Worm (Caenorhabditis elegans) whole organism, late embryonic: ENCODE data around the gene hot-4.

Experiments
- C38D4.7 ChIP-seq: fragments of 200-800 bp; sonication (Bioruptor generic); optimal IDR thresholded peaks from 2 replicates; lab custom pipeline; 2018; ENCODE audit warnings: mild to moderate bottlenecking, missing genetic modification characterization, moderate library complexity, missing compliant biosample characterization
- ama-1 ChIP-seq: fragments of 150-350 bp; optimal IDR thresholded peaks from 2 replicates; lab custom pipeline; 2014
- ceh-34 ChIP-seq: sonication (generic microtip); optimal IDR thresholded peaks from 2 replicates; lab custom pipeline; 2016; ENCODE audit warnings: mild to moderate bottlenecking, missing genetic modification characterization, missing compliant biosample characterization
- fkh-10 ChIP-seq: fragments of 150-350 bp; optimal IDR thresholded peaks from 2 replicates; lab custom pipeline; 2014; ENCODE audit warnings: missing biosample characterization, missing genetic modification reagents, missing genetic modification characterization
- hlh-6 ChIP-seq: sonication (generic microtip); optimal IDR thresholded peaks from 2 replicates; lab custom pipeline; 2016; ENCODE audit warnings: missing genotype, missing genetic modification characterization, missing compliant biosample characterization
- madf-2 ChIP-seq: sonication (generic microtip); optimal IDR thresholded peaks from 2 replicates; lab custom pipeline; 2017; ENCODE audit warnings: missing genetic modification characterization, missing compliant biosample characterization

ce11 chrIII:6178586-6178985 lies 38.6 kb upstream of the hot-4 start, which contains the start of gene F42A10.7:
- TF ChIP-seq fkh-10 (no peak), ama-1 (lab: Kevin White, UChicago) (no peak), hlh-6 (no peak), C38D4.7 (GFP tag; lab: Kevin White, UChicago) (no peak), ceh-34 (tag; lab: Kevin White, UChicago) (no peak), madf-2 (tag; lab: Kevin White, UChicago) (no peak)
